Fruit fly (Drosophila melanogaster): ENCODE data around the gene Xe7.

- no peak for TF ChIP-seq CG8478 (optimal IDR thresholded peaks at IDR 0.05)
- TF ChIP-seq CTCF (optimal IDR thresholded peaks at IDR 0.05), result no peak
Observed at dm6 chr3R:5620387-5620956, 48.7 kb downstream of the Xe7 start.
